Fruit fly (Drosophila melanogaster) whole organism, embryonic: Measurements from ENCODE around the gene CG9498.

Source experiments
- Adf1 ChIP-seq: fragments of 200-800 bp; sonication (Bioruptor generic); IDR thresholded peaks from 2 replicates; pipeline ENCODE4 v1.3.6; 2022; ENCODE audit warnings: missing biosample characterization, missing genetic modification characterization
- B-H2 ChIP-seq: fragments of 200-800 bp; sonication (Bioruptor generic); optimal IDR thresholded peaks from 2 replicates; lab custom pipeline; 2018; ENCODE audit warnings: missing biosample characterization, mild to moderate bottlenecking, missing genetic modification characterization
- BEAF-32 ChIP-seq: fragments of 200-800 bp; sonication (Bioruptor generic); optimal IDR thresholded peaks from 3 replicates; lab custom pipeline; 2017; ENCODE audit warnings: missing biosample characterization, missing genetic modification characterization, mild to moderate bottlenecking, moderate library complexity, missing genetic modification reagents
- Bgb ChIP-seq: fragments of 200-800 bp; sonication (Bioruptor generic); IDR thresholded peaks from 2 replicates; pipeline ENCODE4 v1.3.6; 2022; ENCODE audit warnings: missing biosample characterization, missing genetic modification characterization; ENCODE audit not compliant: partially characterized antibody
- CG10366 ChIP-seq: fragments of 200-800 bp; sonication (Bioruptor generic); IDR thresholded peaks from 2 replicates; pipeline ENCODE4 v1.3.6; 2022; ENCODE audit warnings: missing biosample characterization, missing genetic modification characterization
- CG11247 ChIP-seq: fragments of 200-800 bp; sonication (Bioruptor generic); IDR thresholded peaks from 2 replicates; pipeline ENCODE4 v1.3.6; 2022; ENCODE audit warnings: missing biosample characterization, missing genetic modification characterization
- CG12942 ChIP-seq: fragments of 200-800 bp; sonication (Bioruptor generic); optimal IDR thresholded peaks from 3 replicates; lab custom pipeline; 2016; ENCODE audit warnings: missing biosample characterization, missing genetic modification characterization
- CG13296 ChIP-seq: fragments of 200-800 bp; sonication (Bioruptor generic); optimal IDR thresholded peaks from 3 replicates; lab custom pipeline; 2018; ENCODE audit warnings: missing biosample characterization, mild to moderate bottlenecking, missing genetic modification characterization
- CG13775 ChIP-seq: fragments of 200-800 bp; sonication (Bioruptor generic); optimal IDR thresholded peaks from 3 replicates; lab custom pipeline; 2017; ENCODE audit warnings: missing biosample characterization, mild to moderate bottlenecking, missing genetic modification characterization
- CG14860 ChIP-seq: fragments of 200-800 bp; sonication (Bioruptor generic); IDR thresholded peaks from 3 replicates; pipeline ENCODE4 v1.3.6; 2022; ENCODE audit warnings: missing biosample characterization, missing genetic modification characterization; ENCODE audit not compliant: partially characterized antibody
- CG14965 ChIP-seq: fragments of 200-800 bp; sonication (Bioruptor generic); optimal IDR thresholded peaks from 2 replicates; lab custom pipeline; 2016; ENCODE audit warnings: missing biosample characterization, missing genetic modification characterization, borderline replicate concordance
- CG17328 ChIP-seq: fragments of 200-800 bp; sonication (Bioruptor generic); IDR thresholded peaks from 2 replicates; pipeline ENCODE4 v1.3.6; 2022; ENCODE audit warnings: missing biosample characterization, missing genetic modification characterization
- CG17568 ChIP-seq: fragments of 200-800 bp; sonication (Bioruptor generic); optimal IDR thresholded peaks from 2 replicates; lab custom pipeline; 2018; ENCODE audit warnings: missing biosample characterization, mild to moderate bottlenecking, missing genetic modification characterization, moderate library complexity
- CG18599 ChIP-seq: fragments of 200-800 bp; sonication (Bioruptor generic); optimal IDR thresholded peaks from 3 replicates; lab custom pipeline; 2017; ENCODE audit warnings: missing biosample characterization, missing genetic modification characterization, mild to moderate bottlenecking, moderate library complexity, missing genetic modification reagents
- CG4282 ChIP-seq: fragments of 200-800 bp; sonication (Bioruptor generic); optimal IDR thresholded peaks from 2 replicates; lab custom pipeline; 2016; ENCODE audit warnings: missing biosample characterization, missing genetic modification characterization
- CG4617 ChIP-seq: fragments of 200-800 bp; sonication (Bioruptor generic); optimal IDR thresholded peaks from 3 replicates; lab custom pipeline; 2016; ENCODE audit warnings: missing biosample characterization, missing genetic modification characterization, borderline replicate concordance
- CG5953 ChIP-seq: fragments of 200-800 bp; sonication (Bioruptor generic); IDR thresholded peaks from 2 replicates; pipeline ENCODE4 v1.3.6; 2022; ENCODE audit warnings: missing biosample characterization, missing genetic modification characterization
- CG6813 ChIP-seq: fragments of 200-800 bp; sonication (Bioruptor generic); optimal IDR thresholded peaks from 2 replicates; lab custom pipeline; 2017; ENCODE audit warnings: missing biosample characterization, missing genetic modification characterization, mild to moderate bottlenecking, moderate library complexity, missing genetic modification reagents
- CG6854 ChIP-seq: fragments of 200-800 bp; sonication (Bioruptor generic); optimal IDR thresholded peaks from 3 replicates; lab custom pipeline; 2017; ENCODE audit warnings: missing biosample characterization, mild to moderate bottlenecking, missing genetic modification characterization
- CG8388 ChIP-seq: fragments of 200-800 bp; sonication (Bioruptor generic); optimal IDR thresholded peaks from 2 replicates; lab custom pipeline; 2019; ENCODE audit warnings: missing biosample characterization, mild to moderate bottlenecking, missing genetic modification characterization, moderate library complexity
- CG9609 ChIP-seq: fragments of 200-800 bp; sonication (Bioruptor generic); optimal IDR thresholded peaks from 3 replicates; lab custom pipeline; 2016; ENCODE audit warnings: missing biosample characterization, missing genetic modification characterization
- CkIIα-i1 ChIP-seq: fragments of 200-800 bp; sonication (Bioruptor generic); IDR thresholded peaks from 2 replicates; pipeline ENCODE4 v1.3.6; 2022; ENCODE audit warnings: missing biosample characterization, missing genetic modification characterization
- Dbx ChIP-seq: fragments of 200-800 bp; sonication (Bioruptor generic); IDR thresholded peaks from 3 replicates; pipeline ENCODE4 v1.3.6; 2022; ENCODE audit warnings: missing biosample characterization, missing genetic modification characterization
- Fer2 ChIP-seq: fragments of 200-800 bp; sonication (Bioruptor generic); optimal IDR thresholded peaks from 2 replicates; lab custom pipeline; 2018; ENCODE audit warnings: missing biosample characterization, mild to moderate bottlenecking, missing genetic modification characterization, moderate library complexity
- Hmr ChIP-seq: fragments of 200-800 bp; sonication (Bioruptor generic); optimal IDR thresholded peaks from 3 replicates; lab custom pipeline; 2017; ENCODE audit warnings: mild to moderate bottlenecking, missing biosample characterization, missing genetic modification reagents, missing genetic modification characterization
- Hr3 ChIP-seq: fragments of 200-800 bp; sonication (Bioruptor generic); optimal IDR thresholded peaks from 3 replicates; lab custom pipeline; 2016; ENCODE audit warnings: missing biosample characterization, missing genetic modification characterization
- MBD-R2 ChIP-seq: fragments of 200-800 bp; sonication (Bioruptor generic); IDR thresholded peaks from 2 replicates; pipeline ENCODE4 v1.3.6; 2022; ENCODE audit warnings: missing biosample characterization, missing genetic modification characterization
- MESR4 ChIP-seq: fragments of 200-800 bp; sonication (Bioruptor generic); optimal IDR thresholded peaks from 2 replicates; lab custom pipeline; 2018; ENCODE audit warnings: missing biosample characterization, mild to moderate bottlenecking, missing genetic modification characterization, moderate library complexity
- Mes4 ChIP-seq: fragments of 200-800 bp; sonication (Bioruptor generic); optimal IDR thresholded peaks from 2 replicates; lab custom pipeline; 2016; ENCODE audit warnings: missing biosample characterization, missing genetic modification characterization
- NC2β ChIP-seq: fragments of 200-800 bp; sonication (Bioruptor generic); optimal IDR thresholded peaks from 2 replicates; lab custom pipeline; 2016; ENCODE audit warnings: missing biosample characterization, missing genetic modification characterization
- Xbp1 ChIP-seq: fragments of 200-800 bp; sonication (Bioruptor generic); optimal IDR thresholded peaks from 3 replicates; lab custom pipeline; 2016; ENCODE audit warnings: missing biosample characterization, mild to moderate bottlenecking, missing genetic modification characterization
- aop ChIP-seq: fragments of 200-800 bp; sonication (Bioruptor generic); IDR thresholded peaks from 2 replicates; pipeline ENCODE4 v1.3.6; 2022; ENCODE audit warnings: missing biosample characterization, missing genetic modification characterization
- bigmax ChIP-seq: fragments of 200-800 bp; sonication (Bioruptor generic); optimal IDR thresholded peaks from 2 replicates; lab custom pipeline; 2018; ENCODE audit warnings: missing biosample characterization, mild to moderate bottlenecking, missing genetic modification characterization
- danr ChIP-seq: fragments of 200-800 bp; sonication (Bioruptor generic); IDR thresholded peaks from 2 replicates; pipeline ENCODE4 v1.3.6; 2022; ENCODE audit warnings: missing biosample characterization, missing genetic modification characterization
- gem ChIP-seq: fragments of 200-800 bp; sonication (Bioruptor generic); optimal IDR thresholded peaks from 2 replicates; lab custom pipeline; 2019; ENCODE audit warnings: missing biosample characterization, mild to moderate bottlenecking, missing genetic modification characterization, moderate library complexity
- gfzf ChIP-seq: fragments of 200-800 bp; sonication (Bioruptor generic); optimal IDR thresholded peaks from 2 replicates; lab custom pipeline; 2016; ENCODE audit warnings: missing biosample characterization, mild to moderate bottlenecking, missing genetic modification characterization, moderate library complexity
- grau ChIP-seq: fragments of 200-800 bp; optimal IDR thresholded peaks from 3 replicates; lab custom pipeline; 2019; ENCODE audit warnings: missing biosample characterization, mild to moderate bottlenecking, missing genetic modification characterization, moderate library complexity
- hkb ChIP-seq, 2 experiments: fragments of 200-800 bp in 1 of 2; fragments of >200 bp in 1 of 2; sonication (Bioruptor generic) in 1 of 2; IDR thresholded peaks in 1 of 2; optimal IDR thresholded peaks in 1 of 2; 2 replicates each; pipeline versions ENCODE4 v1.3.6 to Lab custom; 2017 to 2022; ENCODE audit warnings: missing biosample characterization in 1 of 2, missing genetic modification characterization in 1 of 2
- inv ChIP-seq: fragments of 200-800 bp; sonication (Bioruptor generic); IDR thresholded peaks from 2 replicates; pipeline ENCODE4 v1.3.6; 2022; ENCODE audit warnings: missing biosample characterization, missing genetic modification characterization; ENCODE audit not compliant: partially characterized antibody
- kah ChIP-seq: fragments of 200-800 bp; sonication (Bioruptor generic); optimal IDR thresholded peaks from 2 replicates; lab custom pipeline; 2018; ENCODE audit warnings: missing biosample characterization, mild to moderate bottlenecking, missing genetic modification characterization
- knrl ChIP-seq: fragments of 200-800 bp; sonication (Bioruptor generic); IDR thresholded peaks from 3 replicates; pipeline ENCODE4 v1.3.6; 2022; ENCODE audit warnings: missing biosample characterization, missing genetic modification characterization; ENCODE audit not compliant: partially characterized antibody
- p53 ChIP-seq: fragments of 200-800 bp; sonication (Bioruptor generic); optimal IDR thresholded peaks from 2 replicates; lab custom pipeline; 2016; ENCODE audit warnings: missing biosample characterization, missing genetic modification characterization
- pita ChIP-seq: fragments of 200-800 bp; sonication (Bioruptor generic); optimal IDR thresholded peaks from 2 replicates; lab custom pipeline; 2017; ENCODE audit warnings: missing biosample characterization, mild to moderate bottlenecking, missing genetic modification characterization
- rib ChIP-seq: fragments of 200-800 bp; sonication (Bioruptor generic); IDR thresholded peaks from 2 replicates; pipeline ENCODE4 v1.3.6; 2022; ENCODE audit warnings: missing biosample characterization, missing genetic modification characterization
- stc ChIP-seq: fragments of 200-800 bp; sonication (Bioruptor generic); IDR thresholded peaks from 2 replicates; pipeline ENCODE4 v1.3.6; 2022; ENCODE audit warnings: missing biosample characterization, missing genetic modification characterization
- stwl ChIP-seq: fragments of 200-800 bp; sonication (Bioruptor generic); optimal IDR thresholded peaks from 3 replicates; lab custom pipeline; 2018; ENCODE audit warnings: missing biosample characterization, mild to moderate bottlenecking, missing genetic modification characterization, moderate library complexity
- vvl ChIP-seq: fragments of 200-800 bp; sonication (Bioruptor generic); IDR thresholded peaks from 2 replicates; pipeline ENCODE4 v1.3.6; 2022; ENCODE audit warnings: missing biosample characterization, missing genetic modification characterization

CG9498 gene

DNA sequence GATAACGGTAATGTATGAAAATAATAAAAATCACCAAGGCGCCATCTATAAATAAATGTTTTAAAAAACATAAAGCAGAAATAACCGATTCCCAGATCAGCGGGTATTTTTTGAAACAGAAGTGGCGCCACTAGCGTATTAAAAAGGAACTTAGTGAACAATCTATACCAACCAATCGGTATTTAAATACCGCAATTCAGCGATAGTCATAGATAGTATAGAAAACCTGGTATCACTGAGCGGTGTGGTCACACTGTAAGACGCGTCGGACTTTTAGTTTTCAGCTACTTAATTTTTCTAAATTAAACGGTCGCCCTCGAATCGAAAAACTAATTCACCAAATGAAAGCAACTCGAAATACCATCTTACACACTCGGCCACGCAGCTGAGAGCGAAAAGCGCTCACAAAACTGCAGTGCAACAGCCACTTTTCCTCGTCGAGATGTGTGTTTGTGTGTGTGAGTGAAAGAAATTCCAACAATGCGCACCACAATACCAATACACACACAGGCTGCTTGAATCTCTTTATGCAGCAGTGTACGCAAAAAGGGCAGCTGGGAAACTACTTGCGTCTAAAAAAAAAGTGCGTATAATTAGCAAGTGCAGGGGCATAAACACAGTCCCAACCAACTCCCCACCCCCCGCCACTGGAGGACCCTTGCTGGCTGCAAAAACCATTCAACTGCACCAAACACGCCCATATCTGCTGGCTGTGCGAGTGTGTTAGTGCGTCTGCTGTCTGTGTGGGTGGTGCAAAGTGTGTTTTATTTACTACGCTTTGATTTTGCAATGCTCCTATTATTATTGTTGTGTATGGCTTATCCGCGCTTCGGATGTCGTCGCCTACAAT, 27.1 kb downstream of the CG9498 start, which contains the start of gene PDZ-GEF (continued):
- TF ChIP-seq CG6854 (GFP tag; lab: Kevin White, UChicago) (peak; percentile 7), Dbx (GFP tag; lab: Robert Waterston, UW) (peak; percentile 68; the same call in 2 of the 3 replicates), CG5953 (GFP tag; lab: Robert Waterston, UW) (no peak), Hr3 (GFP tag; lab: Kevin White, UChicago) (peak; percentile 35), NC2β (GFP tag; lab: Kevin White, UChicago) (peak; percentile 67), rib (GFP tag; lab: Robert Waterston, UW) (no peak), CG18599 (GFP tag; lab: Kevin White, UChicago) (peak; percentile 7), CG9609 (GFP tag; lab: Kevin White, UChicago) (peak; percentile 25), gfzf (peak; percentile 93), gem (tag; lab: Kevin White, UChicago) (no peak), p53 (GFP tag; lab: Kevin White, UChicago) (peak; percentile 69), stwl (tag; lab: Kevin White, UChicago) (peak; percentile 92), CG13775 (GFP tag; lab: Kevin White, UChicago) (peak; percentile 10), CG13296 (GFP tag; lab: Kevin White, UChicago) (no peak), MBD-R2 (GFP tag; lab: Robert Waterston, UW) (peak; percentile 58; the same call in 1 of the 2 replicates), CG14965 (GFP tag; lab: Kevin White, UChicago) (peak; percentile 23), Hmr (peak; percentile 74), CG6813 (GFP tag; lab: Kevin White, UChicago) (no peak), Adf1 (no peak), danr (GFP tag; lab: Robert Waterston, UW) (no peak), CG8388 (GFP tag; lab: Kevin White, UChicago) (peak; percentile 20), bigmax (GFP tag; lab: Kevin White, UChicago) (no peak), hkb (optimal IDR thresholded peaks at IDR 0.05; lab: Kevin White, UChicago) (no peak), hkb (GFP tag; IDR thresholded peaks at IDR 0.05; lab: Robert Waterston, UW) (0 out of 2 replicates have a peak, but pooled peaks have one; percentile 14), CG11247 (GFP tag; lab: Robert Waterston, UW) (peak; percentile 66), Xbp1 (GFP tag; lab: Kevin White, UChicago) (peak; percentile 77), CG4617 (GFP tag; lab: Kevin White, UChicago) (peak; percentile 93), BEAF-32 (GFP tag; lab: Kevin White, UChicago) (peak; percentile 71), CG17328 (peak; percentile 50; the same call in 1 of the 2 replicates), knrl (GFP tag; lab: Robert Waterston, UW) (peak; percentile 50; the same call in 2 of the 3 replicates), aop (GFP tag; lab: Robert Waterston, UW) (no peak), Fer2 (no peak), CG12942 (peak; percentile 27), grau (tag; lab: Kevin White, UChicago) (peak; percentile 53), CG14860 (GFP tag; lab: Robert Waterston, UW) (no peak), CG4282 (GFP tag; lab: Kevin White, UChicago) (peak; percentile 16), pita (GFP tag; lab: Kevin White, UChicago) (peak; percentile 31), CG17568 (no peak), Mes4 (GFP tag; lab: Kevin White, UChicago) (peak; percentile 35), CkIIα-i1 (GFP tag; lab: Robert Waterston, UW) (no peak), inv (0 out of 2 replicates have a peak, but pooled peaks have one; percentile 33), Bgb (peak; percentile 54), CG10366 (GFP tag; lab: Robert Waterston, UW) (peak; percentile 50; the same call in 1 of the 2 replicates), B-H2 (GFP tag; lab: Kevin White, UChicago) (no peak), vvl (GFP tag; lab: Robert Waterston, UW) (peak; percentile 82), MESR4 (GFP tag; lab: Kevin White, UChicago) (peak; percentile 87), stc (GFP tag; lab: Robert Waterston, UW) (0 out of 2 replicates have a peak, but pooled peaks have one; percentile 27), kah (GFP tag; lab: Kevin White, UChicago) (no peak)
